Fruit fly (Drosophila melanogaster): ENCODE data around the gene Antp.

DNA sequence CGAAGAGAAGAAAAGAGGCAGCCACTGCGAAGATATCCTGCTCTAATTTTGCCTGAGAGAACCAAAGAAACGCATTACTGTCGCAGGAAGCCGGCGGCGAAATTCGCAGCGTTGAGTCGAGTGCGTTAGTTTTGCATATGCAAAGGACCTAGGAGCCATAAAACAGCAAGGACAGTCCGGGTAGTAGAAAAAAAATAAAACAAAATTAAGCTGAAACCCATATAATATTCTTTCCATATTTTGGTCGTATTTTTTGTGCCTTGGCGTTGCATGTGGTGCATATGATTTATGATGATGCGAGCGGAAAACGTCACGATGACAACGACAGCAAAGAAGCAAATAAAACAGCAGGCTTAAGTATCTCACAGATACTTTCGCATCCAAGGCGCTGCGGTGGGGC lies 34.7 kb upstream of the Antp start:
- TF ChIP-seq CG8478 (optimal IDR thresholded peaks at IDR 0.05): no peak
- no peak for TF ChIP-seq CTCF (optimal IDR thresholded peaks at IDR 0.05)

Measured in S2 (cell line).